Fruit fly (Drosophila melanogaster) S2 (cell line): ENCODE measurements around the gene DPCoAC.

Source experiments
- CG8478 ChIP-seq: fragments of >200 bp; optimal IDR thresholded peaks from 2 replicates; lab custom pipeline; 2018
- CTCF ChIP-seq, 2 experiments: fragments of >200 bp; optimal IDR thresholded peaks; 2 replicates each; lab custom pipeline; 2018

dm6 chr3R:20593463-20593838, 36.0 kb upstream of the DPCoAC start:
- no peak for TF ChIP-seq CG8478 (lab: Kevin White, UChicago)
- no peak for TF ChIP-seq CTCF (optimal IDR thresholded peaks at IDR 0.05; lab: Kevin White, UChicago)
